Fruit fly (Drosophila melanogaster) Kc167 (cell line): Measurements from ENCODE around the gene Acam.

Experiments
- Myc ChIP-seq: fragments of >200 bp; optimal IDR thresholded peaks from 2 replicates; lab custom pipeline; 2017; ENCODE audit warnings: missing external identifiers
- Sin3A ChIP-seq: fragments of >200 bp; optimal IDR thresholded peaks from 2 replicates; lab custom pipeline; 2018; ENCODE audit warnings: missing external identifiers
- h ChIP-seq: fragments of >200 bp; optimal IDR thresholded peaks from 3 replicates; lab custom pipeline; 2018; ENCODE audit warnings: missing external identifiers
- insv ChIP-seq: fragments of >200 bp; optimal IDR thresholded peaks from 3 replicates; lab custom pipeline; 2018; ENCODE audit warnings: missing external identifiers
- psq ChIP-seq: fragments of >200 bp; optimal IDR thresholded peaks from 2 replicates; lab custom pipeline; 2017; ENCODE audit warnings: missing external identifiers
- ttk ChIP-seq: sonication (Bioruptor generic); optimal IDR thresholded peaks from 2 replicates; lab custom pipeline; 2017; ENCODE audit warnings: missing external identifiers

The Acam gene

DNA sequence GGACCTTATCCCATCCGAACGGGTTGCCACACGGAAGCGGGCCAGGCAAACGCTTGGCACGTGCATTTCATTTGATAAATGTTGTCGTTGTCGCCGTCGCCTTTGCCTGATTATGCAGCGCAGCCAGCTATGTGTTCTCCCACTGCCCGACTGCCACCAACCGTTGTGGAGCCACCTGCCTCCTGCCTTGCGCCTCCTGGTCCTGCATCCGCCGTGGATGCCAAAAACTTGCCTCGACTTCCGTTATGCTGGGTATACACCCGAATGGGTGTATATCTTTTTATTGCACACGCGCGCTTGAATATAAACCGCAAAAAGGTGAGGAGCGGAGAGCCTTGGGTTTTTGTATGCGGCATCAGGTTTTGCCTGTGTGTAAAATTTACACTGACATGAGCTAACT is 19.9 kb upstream of the Acam start:
- TF ChIP-seq h (lab: Kevin White, UChicago) (no peak), insv (lab: Kevin White, UChicago) (no peak), Myc (lab: Kevin White, UChicago) (no peak), ttk (lab: Kevin White, UChicago) (no peak), psq (lab: Kevin White, UChicago) (no peak), Sin3A (lab: Kevin White, UChicago) (no peak)

DNA sequence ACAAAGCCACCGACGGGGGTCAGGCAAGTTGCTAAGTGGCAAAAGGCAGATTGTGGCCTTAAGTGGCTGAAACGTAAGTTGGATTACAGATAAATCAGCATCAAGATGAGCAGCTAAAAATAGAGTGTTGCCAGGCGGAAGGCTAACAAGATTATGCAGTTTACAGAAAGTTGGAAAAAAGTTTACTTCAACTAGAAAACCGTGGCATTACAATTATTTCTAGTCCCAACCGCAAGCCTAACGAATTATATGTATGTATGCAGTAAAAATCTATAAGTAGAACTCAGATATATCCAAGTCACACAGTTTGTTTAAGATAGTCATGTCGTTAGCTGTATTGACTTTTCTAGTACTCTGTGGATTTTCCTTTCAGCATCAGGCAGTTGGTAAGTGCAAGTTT is 5.6 kb upstream of the Acam start, which contains the start of gene BG642167:
BG642167 (plus strand) TSS at position 301 of the 400 bp plus-strand sequence.
- no peak for TF ChIP-seq Sin3A (lab: Kevin White, UChicago)
- TF ChIP-seq psq (lab: Kevin White, UChicago), result no peak
- no peak for TF ChIP-seq ttk (lab: Kevin White, UChicago)
- TF ChIP-seq Myc (lab: Kevin White, UChicago), result no peak
- TF ChIP-seq h (lab: Kevin White, UChicago), result no peak
- no peak for TF ChIP-seq insv (lab: Kevin White, UChicago)

DNA sequence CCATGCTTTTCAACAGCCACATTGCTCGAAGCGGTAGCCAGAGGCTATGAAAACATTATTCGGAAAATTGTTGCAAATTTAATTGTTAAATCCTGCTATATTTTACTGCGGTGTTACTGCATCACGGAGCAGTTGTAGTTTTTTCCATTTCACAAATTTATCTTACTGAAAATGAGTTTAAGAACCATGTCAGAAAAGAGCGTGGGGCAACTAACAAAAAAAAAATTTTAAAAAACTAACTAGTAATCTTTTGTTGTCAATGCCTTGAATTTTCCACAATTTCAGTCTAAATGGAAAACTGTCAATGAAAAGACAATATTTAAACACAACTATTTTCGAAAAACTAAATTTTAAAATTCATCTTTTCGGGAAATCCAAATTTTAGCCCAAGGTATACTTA is 915 bp upstream of the Acam start, which contains the start of gene CG5024:
CG5024 (plus strand) TSS at position 301 of the 400 bp plus-strand sequence.
- TF ChIP-seq Sin3A (lab: Kevin White, UChicago) (no peak), psq (lab: Kevin White, UChicago) (no peak), Myc (lab: Kevin White, UChicago) (no peak), insv (lab: Kevin White, UChicago) (no peak), ttk (lab: Kevin White, UChicago) (no peak), h (lab: Kevin White, UChicago) (no peak)

DNA sequence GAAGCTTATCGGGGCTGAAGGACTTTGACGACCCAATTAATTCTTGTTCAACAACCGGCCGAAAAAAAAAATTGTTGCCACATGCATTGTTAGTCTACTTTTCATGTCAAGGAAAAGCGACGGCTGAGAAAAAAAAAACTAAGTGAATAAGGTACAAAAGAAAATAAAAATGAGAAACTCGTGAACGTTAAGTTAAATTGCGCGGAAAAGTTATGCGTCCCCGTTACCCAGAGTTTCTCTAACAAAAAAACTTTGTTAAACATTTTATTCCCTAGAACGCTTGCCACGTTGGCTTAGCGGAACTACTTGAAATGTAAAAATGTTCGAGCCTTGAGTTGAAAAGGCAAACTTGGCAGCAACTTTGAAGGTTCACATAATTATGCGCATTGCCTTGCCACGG is 3.5 kb downstream of the Acam start, which contains the start of gene CG14354:
CG14354 (plus strand) TSS at position 301 of the 400 bp plus-strand sequence.
- TF ChIP-seq psq (lab: Kevin White, UChicago), result no peak
- TF ChIP-seq Sin3A (lab: Kevin White, UChicago), result no peak
- no peak for TF ChIP-seq Myc (lab: Kevin White, UChicago)
- TF ChIP-seq ttk (lab: Kevin White, UChicago), result no peak
- no peak for TF ChIP-seq h (lab: Kevin White, UChicago)
- TF ChIP-seq insv (lab: Kevin White, UChicago), result no peak

DNA sequence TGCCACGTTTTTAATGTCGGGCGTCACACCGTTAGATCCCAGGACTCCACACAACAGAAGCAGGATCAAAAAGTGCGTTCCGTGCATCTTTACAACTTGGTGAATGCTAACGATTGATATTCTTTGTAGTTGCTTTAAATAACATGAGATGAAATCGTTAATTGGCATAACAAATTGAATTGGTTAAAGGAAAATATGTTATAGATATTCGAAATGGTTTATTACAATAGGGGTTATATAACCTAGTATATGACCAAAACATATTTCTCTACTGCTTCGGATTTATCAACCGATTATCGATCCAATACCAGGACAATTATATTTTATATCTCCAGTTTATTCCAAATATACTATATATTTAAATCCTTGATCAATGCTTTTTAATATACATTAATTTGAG is 17.9 kb downstream of the Acam start, which contains the start of gene Mst57Dc:
Mst57Dc (minus strand) TSS at position 101 of the 400 bp plus-strand sequence.
- TF ChIP-seq h (lab: Kevin White, UChicago) (no peak), Myc (lab: Kevin White, UChicago) (no peak), ttk (lab: Kevin White, UChicago) (no peak), Sin3A (lab: Kevin White, UChicago) (no peak), psq (lab: Kevin White, UChicago) (no peak), insv (lab: Kevin White, UChicago) (no peak)

DNA sequence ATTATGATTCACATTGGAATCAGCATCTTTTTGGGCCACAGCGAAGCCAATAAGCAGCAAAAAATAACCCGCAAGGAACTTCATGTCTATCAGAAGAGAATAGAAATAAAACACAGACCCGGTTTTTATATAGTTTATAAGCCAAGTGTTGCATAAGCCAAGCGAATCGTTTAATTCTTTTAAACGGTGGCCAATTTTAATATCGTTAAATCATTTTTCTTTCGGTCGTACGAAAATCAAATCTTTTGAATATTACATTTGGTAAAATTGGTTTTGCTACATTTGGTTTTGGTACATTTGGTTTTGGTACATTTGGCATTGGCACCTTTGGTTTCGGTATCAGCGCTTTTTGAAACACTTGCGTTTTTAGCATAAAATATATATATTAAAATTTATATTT is 18.4 kb downstream of the Acam start, which contains the start of gene Sfp96F:
Sfp96F (minus strand) TSS at position 101 of the 400 bp plus-strand sequence.
- TF ChIP-seq ttk (lab: Kevin White, UChicago) (no peak), psq (lab: Kevin White, UChicago) (no peak), h (lab: Kevin White, UChicago) (no peak), Sin3A (lab: Kevin White, UChicago) (no peak), insv (lab: Kevin White, UChicago) (no peak), Myc (lab: Kevin White, UChicago) (no peak)

DNA sequence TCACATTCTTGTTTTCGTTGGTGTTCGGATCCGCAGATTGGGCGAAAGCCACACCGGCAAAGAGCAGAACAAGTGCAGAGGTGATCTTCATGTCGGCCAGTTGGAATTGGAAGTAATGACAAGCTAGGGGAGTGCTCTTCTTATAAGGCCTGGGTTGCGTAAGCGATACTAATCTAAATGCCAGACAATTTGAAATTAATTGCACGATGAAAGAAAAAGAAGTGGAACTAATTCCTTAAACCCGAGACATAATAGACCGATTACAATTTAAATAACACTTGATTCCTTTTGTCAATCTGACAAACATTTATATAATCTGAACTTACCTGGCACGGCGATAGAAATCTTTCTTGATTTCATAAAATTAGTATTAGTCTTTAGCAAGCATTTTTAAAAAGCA is 19.1 kb downstream of the Acam start, which contains the start of gene Mst57Db:
Mst57Db (minus strand) TSS at position 101 of the 400 bp plus-strand sequence.
- TF ChIP-seq ttk (lab: Kevin White, UChicago) (no peak), Myc (lab: Kevin White, UChicago) (no peak), h (lab: Kevin White, UChicago) (no peak), psq (lab: Kevin White, UChicago) (no peak), insv (lab: Kevin White, UChicago) (no peak), Sin3A (lab: Kevin White, UChicago) (no peak)

DNA sequence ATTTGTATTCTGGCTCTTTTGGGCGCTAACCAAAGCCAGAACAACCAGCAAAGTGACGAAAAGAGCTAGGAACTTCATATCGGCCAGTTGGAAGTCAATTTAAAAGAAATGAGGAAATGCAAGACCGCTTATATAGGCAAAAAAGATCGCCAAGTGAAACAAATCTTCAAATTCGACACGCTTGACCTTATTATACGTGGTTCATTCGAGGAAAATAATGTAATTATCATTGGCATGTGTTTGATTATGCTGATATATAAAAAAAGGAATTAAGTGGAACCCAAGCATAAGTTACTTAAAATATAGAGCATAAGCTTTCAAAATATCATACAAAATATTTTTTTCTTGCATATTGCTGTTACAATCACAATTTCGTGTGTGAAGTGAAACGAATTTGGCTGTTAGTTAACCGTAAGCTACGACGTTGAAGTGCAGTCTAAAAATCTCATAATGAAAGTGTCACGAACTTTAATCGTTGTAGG is 20.1 kb downstream of the Acam start, which contains the start of the genes Mst57Da and alpha4GT2:
Mst57Da (minus strand) TSS at position 101 of the 482 bp plus-strand sequence.
alpha4GT2 (plus strand) TSS at position 432 of the 482 bp plus-strand sequence.
- no peak for TF ChIP-seq ttk (lab: Kevin White, UChicago)
- TF ChIP-seq h (lab: Kevin White, UChicago), result no peak
- no peak for TF ChIP-seq Myc (lab: Kevin White, UChicago)
- TF ChIP-seq insv (lab: Kevin White, UChicago), result no peak
- no peak for TF ChIP-seq Sin3A (lab: Kevin White, UChicago)
- no peak for TF ChIP-seq psq (lab: Kevin White, UChicago)

DNA sequence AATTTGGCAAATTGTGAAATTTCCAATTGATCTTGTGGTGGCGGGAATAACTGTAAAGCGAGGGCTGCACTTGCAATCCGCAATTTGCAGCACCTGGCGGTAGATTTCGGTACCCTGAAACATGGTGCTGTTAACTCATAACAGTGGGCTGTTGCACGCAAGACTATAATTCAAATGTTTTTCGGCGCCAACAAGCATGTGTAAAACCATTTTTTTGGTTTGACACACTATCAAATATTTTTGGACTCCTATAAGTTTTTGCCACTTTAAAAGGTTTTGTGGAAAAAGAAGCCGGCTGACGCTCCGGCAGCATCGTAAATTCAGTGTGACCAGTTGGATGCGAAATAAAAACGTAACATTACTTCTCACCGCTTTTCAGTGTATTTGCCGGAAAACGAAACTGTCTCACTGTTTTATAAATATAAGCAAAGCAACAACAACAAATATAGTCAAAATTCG is 39.5 kb downstream of the Acam start, which contains the start of the genes CG14545 and CG5886:
CG14545 (minus strand) TSS at position 68 of the 459 bp plus-strand sequence.
CG5886 (plus strand) TSS at position 409 of the 459 bp plus-strand sequence.
- TF ChIP-seq insv (lab: Kevin White, UChicago), result no peak
- no peak for TF ChIP-seq h (lab: Kevin White, UChicago)
- no peak for TF ChIP-seq Sin3A (lab: Kevin White, UChicago)
- TF ChIP-seq Myc (lab: Kevin White, UChicago), result no peak
- no peak for TF ChIP-seq psq (lab: Kevin White, UChicago)
- TF ChIP-seq ttk (lab: Kevin White, UChicago), result no peak

DNA sequence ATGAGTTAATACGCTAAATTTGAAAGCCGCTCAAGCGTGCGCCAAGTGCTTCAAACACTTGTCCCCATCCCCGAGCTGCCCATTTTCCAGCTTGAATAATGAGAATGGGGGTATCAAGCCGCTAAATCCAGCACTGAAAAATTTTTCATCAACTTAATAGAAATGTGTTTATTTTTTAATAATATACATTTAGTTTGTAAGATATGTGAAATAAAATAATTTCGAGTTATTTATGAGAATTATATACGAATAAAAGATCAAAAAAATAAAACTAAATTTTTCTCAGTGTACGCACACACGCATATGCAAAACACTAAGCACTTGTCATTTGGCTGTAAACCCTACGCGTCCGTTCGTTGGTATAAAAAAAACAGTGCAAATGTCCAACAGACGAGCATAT is 43.1 kb downstream of the Acam start:
- TF ChIP-seq insv (lab: Kevin White, UChicago) (no peak), Myc (lab: Kevin White, UChicago) (no peak), ttk (lab: Kevin White, UChicago) (no peak), Sin3A (lab: Kevin White, UChicago) (no peak), h (lab: Kevin White, UChicago) (no peak), psq (lab: Kevin White, UChicago) (no peak)
